Worm (Caenorhabditis elegans) whole organism, midembryonic: ENCODE measurements around the gene ulp-4.

Source experiments
- T22C8.4 ChIP-seq: fragments of 200-800 bp; sonication (Bioruptor generic); IDR thresholded peaks from 2 replicates; pipeline ENCODE4 v1.3.6; 2022; ENCODE audit warnings: missing genetic modification characterization, missing compliant biosample characterization
- cog-1 ChIP-seq: sonication (generic microtip); optimal IDR thresholded peaks from 2 replicates; lab custom pipeline; 2016; ENCODE audit warnings: missing genetic modification characterization, missing compliant biosample characterization
- flt-1 ChIP-seq: fragments of 200-800 bp; sonication (Bioruptor generic); IDR thresholded peaks from 2 replicates; pipeline ENCODE4 v1.3.6; 2022; ENCODE audit warnings: missing genetic modification characterization, missing compliant biosample characterization
- klf-2 ChIP-seq: fragments of 200-800 bp; sonication (Bioruptor generic); conservative IDR thresholded peaks from 2 replicates; pipeline ENCODE4 v1.3.6; 2022; ENCODE audit warnings: missing genetic modification reagents, missing genetic modification characterization, missing compliant biosample characterization
- med-1 ChIP-seq: sonication (generic microtip); optimal IDR thresholded peaks from 2 replicates; lab custom pipeline; 2017; ENCODE audit warnings: missing genetic modification characterization, mild to moderate bottlenecking, missing compliant biosample characterization, antibody characterized with exemption, missing genetic modification reagents; ENCODE audit not compliant: insufficient read depth
- ref-1 ChIP-seq: fragments of 200-800 bp; sonication (Bioruptor generic); conservative IDR thresholded peaks from 2 replicates; pipeline ENCODE4 v1.3.6; 2022; ENCODE audit warnings: missing genetic modification reagents, missing genetic modification characterization, missing compliant biosample characterization
- tab-1 ChIP-seq: fragments of 200-800 bp; sonication (Bioruptor generic); IDR thresholded peaks from 2 replicates; pipeline ENCODE4 v1.3.6; 2022; ENCODE audit warnings: missing genetic modification characterization, missing compliant biosample characterization
- ztf-23 ChIP-seq: fragments of 200-800 bp; sonication (Bioruptor generic); IDR thresholded peaks from 2 replicates; pipeline ENCODE4 v1.3.6; 2022; ENCODE audit warnings: missing genetic modification reagents, missing genetic modification characterization, missing compliant biosample characterization
- ztf-29 ChIP-seq: fragments of 200-800 bp; sonication (Bioruptor generic); IDR thresholded peaks from 2 replicates; pipeline ENCODE4 v1.3.6; 2022; ENCODE audit warnings: missing genetic modification reagents, missing genetic modification characterization, missing compliant biosample characterization

Gene ulp-4

ce11 chrII:8173449-8173848 is 43.7 kb downstream of the ulp-4 start, which contains the start of the genes decr-1.3 and T05C12.1:
TSS of gene decr-1.3 (minus strand) at chrII:8173549.
TSS of gene T05C12.1 (plus strand) at chrII:8173680.
- TF ChIP-seq med-1 (GFP tag; lab: Kevin White, UChicago) = no peak
- no peak for TF ChIP-seq cog-1 (tag; lab: Kevin White, UChicago)
- TF ChIP-seq ztf-23 (GFP tag; lab: Robert Waterston, UW) = no peak
- TF ChIP-seq klf-2 = no peak
- no peak for TF ChIP-seq ref-1 (GFP tag; lab: Robert Waterston, UW)
- no peak for TF ChIP-seq flt-1 (GFP tag; lab: Robert Waterston, UW)
- no peak for TF ChIP-seq T22C8.4 (GFP tag; lab: Robert Waterston, UW)
- no peak for TF ChIP-seq tab-1 (GFP tag; lab: Robert Waterston, UW)
- no peak for TF ChIP-seq ztf-29 (GFP tag; lab: Robert Waterston, UW)

ce11 chrII:8174148-8174547 is 44.4 kb downstream of the ulp-4 start:
- no peak for TF ChIP-seq cog-1 (tag; lab: Kevin White, UChicago)
- no peak for TF ChIP-seq T22C8.4 (GFP tag; lab: Robert Waterston, UW)
- no peak for TF ChIP-seq ref-1 (GFP tag; lab: Robert Waterston, UW)
- no peak for TF ChIP-seq ztf-29 (GFP tag; lab: Robert Waterston, UW)
- no peak for TF ChIP-seq tab-1 (GFP tag; lab: Robert Waterston, UW)
- no peak for TF ChIP-seq klf-2
- no peak for TF ChIP-seq ztf-23 (GFP tag; lab: Robert Waterston, UW)
- TF ChIP-seq flt-1 (GFP tag; lab: Robert Waterston, UW) = no peak
- no peak for TF ChIP-seq med-1 (GFP tag; lab: Kevin White, UChicago)

ce11 chrII:8177095-8177494 is 47.3 kb downstream of the ulp-4 start, which contains the start of gene acr-14:
TSS of gene acr-14 (minus strand) at chrII:8177195.
- TF ChIP-seq ztf-23 (GFP tag; lab: Robert Waterston, UW) = no peak
- TF ChIP-seq T22C8.4 (GFP tag; lab: Robert Waterston, UW) = no peak
- TF ChIP-seq med-1 (GFP tag; lab: Kevin White, UChicago) = no peak
- no peak for TF ChIP-seq flt-1 (GFP tag; lab: Robert Waterston, UW)
- no peak for TF ChIP-seq cog-1 (tag; lab: Kevin White, UChicago)
- no peak for TF ChIP-seq klf-2
- TF ChIP-seq ref-1 (GFP tag; lab: Robert Waterston, UW) = no peak
- TF ChIP-seq tab-1 (GFP tag; lab: Robert Waterston, UW) = no peak
- TF ChIP-seq ztf-29 (GFP tag; lab: Robert Waterston, UW) = no peak

ce11 chrII:8178614-8179013 is 48.9 kb downstream of the ulp-4 start:
- TF ChIP-seq tab-1 (GFP tag; lab: Robert Waterston, UW) (no peak), flt-1 (GFP tag; lab: Robert Waterston, UW) (no peak), klf-2 (no peak), ztf-23 (GFP tag; lab: Robert Waterston, UW) (no peak), T22C8.4 (GFP tag; lab: Robert Waterston, UW) (no peak), ref-1 (GFP tag; lab: Robert Waterston, UW) (no peak), med-1 (GFP tag; lab: Kevin White, UChicago) (no peak)

ce11 chrII:8180281-8180680 is 50.5 kb downstream of the ulp-4 start, which contains the start of gene T05C12.4:
TSS of gene T05C12.4 (minus strand) at chrII:8180381.
- TF ChIP-seq ztf-23 (GFP tag; lab: Robert Waterston, UW) (no peak), ref-1 (GFP tag; lab: Robert Waterston, UW) (no peak), cog-1 (tag; lab: Kevin White, UChicago) (no peak), klf-2 (no peak), flt-1 (GFP tag; lab: Robert Waterston, UW) (no peak), med-1 (GFP tag; lab: Kevin White, UChicago) (no peak), tab-1 (GFP tag; lab: Robert Waterston, UW) (no peak), T22C8.4 (GFP tag; lab: Robert Waterston, UW) (no peak), ztf-29 (GFP tag; lab: Robert Waterston, UW) (no peak)

ce11 chrII:8181437-8181836 is 51.7 kb downstream of the ulp-4 start, which contains the start of gene dylt-3:
TSS of gene dylt-3 (plus strand) at chrII:8181737.
- TF ChIP-seq ztf-23 (GFP tag; lab: Robert Waterston, UW) (no peak), med-1 (GFP tag; lab: Kevin White, UChicago) (no peak), T22C8.4 (GFP tag; lab: Robert Waterston, UW) (no peak), cog-1 (tag; lab: Kevin White, UChicago) (no peak), klf-2 (no peak)
